Worm (Caenorhabditis elegans) whole organism, L2 larva: ENCODE data around the gene Y57A10C.10.

Experiments used
- ZK546.5 ChIP-seq: sonication (generic microtip); optimal IDR thresholded peaks from 2 replicates; lab custom pipeline; 2017; ENCODE audit warnings: missing biosample characterization, missing genetic modification characterization
- aly-2 ChIP-seq: fragments of 150-350 bp; optimal IDR thresholded peaks from 2 replicates; lab custom pipeline; 2014; ENCODE audit warnings: missing biosample characterization, missing genetic modification characterization
- elt-1 ChIP-seq: fragments of 150-350 bp; optimal IDR thresholded peaks from 2 replicates; lab custom pipeline; 2014; ENCODE audit warnings: missing biosample characterization, missing genetic modification characterization
- elt-3 ChIP-seq: sonication (generic microtip); optimal IDR thresholded peaks from 2 replicates; lab custom pipeline; 2017; ENCODE audit warnings: missing biosample characterization, missing genetic modification characterization
- fos-1 ChIP-seq: fragments of 150-350 bp; optimal IDR thresholded peaks from 2 replicates; lab custom pipeline; 2014; ENCODE audit warnings: missing biosample characterization, missing genetic modification characterization
- gmeb-1 ChIP-seq: fragments of 150-350 bp; optimal IDR thresholded peaks from 2 replicates; lab custom pipeline; 2014; ENCODE audit warnings: missing biosample characterization, missing genetic modification characterization
- nhr-11 ChIP-seq: fragments of 150-350 bp; optimal IDR thresholded peaks from 2 replicates; lab custom pipeline; 2014; ENCODE audit warnings: missing biosample characterization, missing genetic modification characterization
- nhr-12 ChIP-seq: fragments of 150-350 bp; optimal IDR thresholded peaks from 2 replicates; lab custom pipeline; 2014; ENCODE audit warnings: missing biosample characterization, missing genetic modification characterization
- unc-55 ChIP-seq: fragments of 150-350 bp; sonication (generic microtip); optimal IDR thresholded peaks from 3 replicates; lab custom pipeline; 2014; ENCODE audit warnings: missing biosample characterization, missing genetic modification reagents, missing genetic modification characterization

- TF ChIP-seq fos-1 (tag; lab: Kevin White, UChicago) (no peak), elt-1 (tag; lab: Kevin White, UChicago) (no peak), aly-2 (no peak), gmeb-1 (tag; lab: Kevin White, UChicago) (no peak), nhr-11 (no peak), unc-55 (GFP tag; lab: Kevin White, UChicago) (no peak), nhr-12 (tag; lab: Kevin White, UChicago) (no peak), elt-3 (tag; lab: Kevin White, UChicago) (no peak), ZK546.5 (tag; lab: Kevin White, UChicago) (no peak)
Observed at ce11 chrII:12467047-12467446, 26.0 kb upstream of the Y57A10C.10 start, which contains the start of gene srg-16.
